Worm (Caenorhabditis elegans) whole organism, young adult: ENCODE results near the gene C44B11.6.

Experiments used
- B0019.2 ChIP-seq: fragments of 200-800 bp; sonication (Bioruptor generic); conservative IDR thresholded peaks from 2 replicates; pipeline ENCODE4 v1.3.6; 2022; ENCODE audit warnings: missing genetic modification reagents, missing genetic modification characterization, missing compliant biosample characterization
- B0261.1 ChIP-seq: sonication (generic microtip); optimal IDR thresholded peaks from 2 replicates; lab custom pipeline; 2016; ENCODE audit warnings: mild to moderate bottlenecking, missing genetic modification characterization, moderate library complexity, missing compliant biosample characterization
- D2030.7 ChIP-seq: fragments of 200-800 bp; sonication (Bioruptor generic); IDR thresholded peaks from 2 replicates; pipeline ENCODE4 v1.3.6; 2022; ENCODE audit warnings: missing genetic modification reagents, missing genetic modification characterization, missing compliant biosample characterization
- F23B12.7 ChIP-seq: sonication (generic microtip); optimal IDR thresholded peaks from 2 replicates; lab custom pipeline; 2017; ENCODE audit warnings: missing genetic modification characterization, mild to moderate bottlenecking, missing compliant biosample characterization, antibody characterized with exemption, moderate library complexity; ENCODE audit not compliant: insufficient read depth
- F33H1.4 ChIP-seq: fragments of 200-800 bp; sonication (Bioruptor generic); IDR thresholded peaks from 2 replicates; pipeline ENCODE4 v1.3.6; 2022; ENCODE audit warnings: missing genetic modification reagents, missing genetic modification characterization, missing compliant biosample characterization
- F57C9.4 ChIP-seq: sonication (generic microtip); optimal IDR thresholded peaks from 2 replicates; lab custom pipeline; 2017; ENCODE audit warnings: mild to moderate bottlenecking, missing genetic modification characterization, missing compliant biosample characterization
- Y53F4B.3 ChIP-seq: fragments of 200-800 bp; sonication (Bioruptor generic); IDR thresholded peaks from 2 replicates; pipeline ENCODE4 v1.3.6; 2022; ENCODE audit warnings: missing genetic modification reagents, missing genetic modification characterization, missing compliant biosample characterization
- Y56A3A.18 ChIP-seq: fragments of 200-800 bp; sonication (Bioruptor generic); IDR thresholded peaks from 2 replicates; pipeline ENCODE4 v1.3.6; 2022; ENCODE audit warnings: missing genetic modification reagents, missing genetic modification characterization, missing compliant biosample characterization
- Y67H2A.10 ChIP-seq: fragments of 200-800 bp; sonication (Bioruptor generic); conservative IDR thresholded peaks from 2 replicates; pipeline ENCODE4 v1.3.6; 2022; ENCODE audit warnings: missing genetic modification reagents, missing genetic modification characterization, missing compliant biosample characterization
- Y79H2A.3 ChIP-seq: fragments of 200-800 bp; sonication (Bioruptor generic); conservative IDR thresholded peaks from 2 replicates; pipeline ENCODE4 v1.3.6; 2022; ENCODE audit warnings: missing genetic modification reagents, missing genetic modification characterization, missing compliant biosample characterization
- ZK185.1 ChIP-seq: sonication (generic microtip); optimal IDR thresholded peaks from 2 replicates; lab custom pipeline; 2016; ENCODE audit warnings: mild to moderate bottlenecking, missing genetic modification characterization, missing compliant biosample characterization; ENCODE audit not compliant: poor library complexity, severe bottlenecking
- ama-1 ChIP-seq, 3 experiments: fragments of 150-350 bp in 1 of 3; sonication (generic microtip) in 2 of 3; optimal IDR thresholded peaks; 2 replicates each; lab custom pipeline; 2014 to 2018; ENCODE audit warnings: missing biosample characterization in 2 of 3, missing genetic modification characterization in 2 of 3, missing genetic modification reagents in 2 of 3
- atf-7 ChIP-seq: sonication (generic microtip); optimal IDR thresholded peaks from 2 replicates; lab custom pipeline; 2017; ENCODE audit warnings: mild to moderate bottlenecking, missing genetic modification characterization, missing compliant biosample characterization
- ceh-58 ChIP-seq: fragments of 200-800 bp; sonication (Bioruptor generic); IDR thresholded peaks from 2 replicates; pipeline ENCODE4 v1.3.6; 2022; ENCODE audit warnings: missing genetic modification characterization, missing compliant biosample characterization
- ceh-79 ChIP-seq: sonication (generic microtip); optimal IDR thresholded peaks from 2 replicates; lab custom pipeline; 2017; ENCODE audit warnings: mild to moderate bottlenecking, missing genetic modification characterization, missing compliant biosample characterization
- dpl-1 ChIP-seq: fragments of 150-350 bp; optimal IDR thresholded peaks from 2 replicates; lab custom pipeline; 2014; ENCODE audit warnings: missing biosample characterization, missing genetic modification reagents, missing genetic modification characterization
- efl-1 ChIP-seq: fragments of 150-350 bp; optimal IDR thresholded peaks from 2 replicates; lab custom pipeline; 2014; ENCODE audit warnings: missing biosample characterization, missing genetic modification reagents, missing genetic modification characterization
- egrh-3 ChIP-seq: fragments of 200-800 bp; sonication (Bioruptor generic); IDR thresholded peaks from 2 replicates; pipeline ENCODE4 v1.3.6; 2022; ENCODE audit warnings: missing genetic modification reagents, missing genetic modification characterization, missing compliant biosample characterization
- ekl-4 ChIP-seq: fragments of 200-800 bp; sonication (Bioruptor generic); IDR thresholded peaks from 2 replicates; pipeline ENCODE4 v1.3.6; 2022; ENCODE audit warnings: missing genetic modification reagents, missing genetic modification characterization, missing compliant biosample characterization
- him-1 ChIP-seq: sonication (generic microtip); optimal IDR thresholded peaks from 2 replicates; lab custom pipeline; 2016; ENCODE audit warnings: missing genotype, missing genetic modification reagents, missing genetic modification characterization, missing compliant biosample characterization
- hlh-12 ChIP-seq: sonication (generic microtip); optimal IDR thresholded peaks from 2 replicates; lab custom pipeline; 2016; ENCODE audit warnings: missing genetic modification characterization, missing compliant biosample characterization
- hmg-1.2 ChIP-seq: fragments of 200-800 bp; sonication (Bioruptor generic); IDR thresholded peaks from 2 replicates; pipeline ENCODE4 v1.3.6; 2022; ENCODE audit warnings: missing genetic modification reagents, missing genetic modification characterization, missing compliant biosample characterization
- hrde-1 ChIP-seq: sonication (generic microtip); optimal IDR thresholded peaks from 2 replicates; lab custom pipeline; 2016; ENCODE audit warnings: missing genetic modification characterization, mild to moderate bottlenecking, missing compliant biosample characterization, moderate library complexity, missing genotype, missing genetic modification reagents, borderline replicate concordance
- hsf-1 ChIP-seq: fragments of 200-800 bp; sonication (Bioruptor generic); IDR thresholded peaks from 2 replicates; pipeline ENCODE4 v1.3.6; 2022; ENCODE audit warnings: missing genetic modification reagents, missing genetic modification characterization, missing compliant biosample characterization
- let-526 ChIP-seq: fragments of 200-800 bp; sonication (Bioruptor generic); IDR thresholded peaks from 2 replicates; pipeline ENCODE4 v1.3.6; 2022; ENCODE audit warnings: missing genetic modification reagents, missing genetic modification characterization, missing compliant biosample characterization
- lin-35 ChIP-seq, 3 experiments: fragments of 150-350 bp in 2 of 3; sonication (generic microtip) in 1 of 3; optimal IDR thresholded peaks; 2 replicates each; lab custom pipeline; 2014 to 2018; ENCODE audit warnings: missing biosample characterization in 3 of 3, missing genetic modification characterization in 3 of 3, missing genetic modification reagents in 3 of 3
- lin-54 ChIP-seq: fragments of 200-800 bp; sonication (Bioruptor generic); optimal IDR thresholded peaks from 2 replicates; lab custom pipeline; 2018; ENCODE audit warnings: mild to moderate bottlenecking, missing genetic modification characterization, missing compliant biosample characterization
- lir-1 ChIP-seq: fragments of 200-800 bp; sonication (Bioruptor generic); conservative IDR thresholded peaks from 2 replicates; pipeline ENCODE4 v1.3.6; 2022; ENCODE audit warnings: missing genetic modification reagents, missing genetic modification characterization, missing compliant biosample characterization
- madf-6 ChIP-seq: fragments of 200-800 bp; sonication (Bioruptor generic); IDR thresholded peaks from 2 replicates; pipeline ENCODE4 v1.3.6; 2022; ENCODE audit warnings: missing genetic modification reagents, missing genetic modification characterization, missing compliant biosample characterization
- mcd-1 ChIP-seq: fragments of 200-800 bp; sonication (Bioruptor generic); IDR thresholded peaks from 2 replicates; pipeline ENCODE4 v1.3.6; 2022; ENCODE audit warnings: missing genetic modification reagents, missing genetic modification characterization, missing compliant biosample characterization
- mes-4 ChIP-seq: sonication (generic microtip); optimal IDR thresholded peaks from 2 replicates; lab custom pipeline; 2016; ENCODE audit warnings: missing genotype, missing genetic modification characterization, missing compliant biosample characterization
- mxl-1 ChIP-seq: sonication (generic microtip); optimal IDR thresholded peaks from 2 replicates; lab custom pipeline; 2016; ENCODE audit warnings: missing genetic modification characterization, missing compliant biosample characterization
- nfyb-1 ChIP-seq: fragments of 200-800 bp; sonication (Bioruptor generic); IDR thresholded peaks from 2 replicates; pipeline ENCODE4 v1.3.6; 2022; ENCODE audit warnings: missing genetic modification reagents, missing genetic modification characterization, missing compliant biosample characterization
- nhr-27 ChIP-seq: fragments of 200-800 bp; sonication (Bioruptor generic); optimal IDR thresholded peaks from 2 replicates; lab custom pipeline; 2018; ENCODE audit warnings: mild to moderate bottlenecking, missing genetic modification characterization, moderate library complexity, missing compliant biosample characterization
- nhr-80 ChIP-seq: sonication (generic microtip); optimal IDR thresholded peaks from 2 replicates; lab custom pipeline; 2016; ENCODE audit warnings: missing genetic modification characterization, missing compliant biosample characterization
- rec-8 ChIP-seq, 2 experiments: sonication (generic microtip); optimal IDR thresholded peaks; 2 replicates each; lab custom pipeline; 2016; ENCODE audit warnings: mild to moderate bottlenecking in 2 of 2, missing genetic modification characterization in 2 of 2, missing genetic modification reagents in 2 of 2, missing genotype in 2 of 2, missing biosample characterization in 1 of 2, missing compliant biosample characterization in 1 of 2, moderate library complexity in 1 of 2
- tbp1 ChIP-seq: fragments of 200-800 bp; sonication (Bioruptor generic); optimal IDR thresholded peaks from 2 replicates; lab custom pipeline; 2018; ENCODE audit warnings: mild to moderate bottlenecking, missing genetic modification characterization, missing compliant biosample characterization
- xnd-1 ChIP-seq: sonication (generic microtip); optimal IDR thresholded peaks from 2 replicates; lab custom pipeline; 2016; ENCODE audit warnings: missing genotype, missing genetic modification reagents, missing genetic modification characterization, missing compliant biosample characterization
- zfh-2 ChIP-seq: fragments of 200-800 bp; sonication (Bioruptor generic); conservative IDR thresholded peaks from 2 replicates; pipeline ENCODE4 v1.3.6; 2022; ENCODE audit warnings: missing genetic modification reagents, missing genetic modification characterization, missing compliant biosample characterization
- ztf-18 ChIP-seq: sonication (generic microtip); optimal IDR thresholded peaks from 2 replicates; lab custom pipeline; 2016; ENCODE audit warnings: missing genotype, mild to moderate bottlenecking, missing genetic modification characterization, missing compliant biosample characterization
- ztf-22 ChIP-seq: fragments of 200-800 bp; sonication (Bioruptor generic); optimal IDR thresholded peaks from 2 replicates; lab custom pipeline; 2018; ENCODE audit warnings: mild to moderate bottlenecking, missing genetic modification characterization, moderate library complexity, missing compliant biosample characterization
- ztf-25 ChIP-seq: fragments of 200-800 bp; sonication (Bioruptor generic); IDR thresholded peaks from 2 replicates; pipeline ENCODE4 v1.3.6; 2022; ENCODE audit warnings: missing genetic modification reagents, missing genetic modification characterization, missing compliant biosample characterization
- ztf-26 ChIP-seq: sonication (generic microtip); optimal IDR thresholded peaks from 2 replicates; lab custom pipeline; 2017; ENCODE audit warnings: missing genetic modification characterization, missing compliant biosample characterization
- ztf-28 ChIP-seq: fragments of 200-800 bp; sonication (Bioruptor generic); IDR thresholded peaks from 2 replicates; pipeline ENCODE4 v1.3.6; 2022; ENCODE audit warnings: missing genetic modification reagents, missing genetic modification characterization, missing compliant biosample characterization
- ztf-3 ChIP-seq: fragments of 200-800 bp; sonication (Bioruptor generic); optimal IDR thresholded peaks from 2 replicates; lab custom pipeline; 2018; ENCODE audit warnings: mild to moderate bottlenecking, missing genetic modification characterization, missing compliant biosample characterization

The C44B11.6 gene

ce11 chrIII:3169279-3169678 lies 16.3 kb downstream of the C44B11.6 start:
- TF ChIP-seq ceh-79 (no peak), Y67H2A.10 (GFP tag; lab: Robert Waterston, UW) (no peak), ceh-58 (GFP tag; lab: Robert Waterston, UW) (0 out of 2 replicates have a peak, but pooled peaks have one; percentile 21), zfh-2 (GFP tag; lab: Robert Waterston, UW) (peak; percentile 72), egrh-3 (GFP tag; lab: Robert Waterston, UW) (peak; percentile 24; the same call in 1 of the 2 replicates), lir-1 (GFP tag; lab: Robert Waterston, UW) (no peak), mcd-1 (GFP tag; lab: Robert Waterston, UW) (no peak), Y53F4B.3 (no peak)

- no peak for TF ChIP-seq ceh-79
- TF ChIP-seq rec-8 (tag; optimal IDR thresholded peaks at IDR 0.05; lab: Kevin White, UChicago): no peak
- no peak for TF ChIP-seq B0019.2 (GFP tag; lab: Robert Waterston, UW)
- TF ChIP-seq him-1: no peak
- TF ChIP-seq ZK185.1 (tag; lab: Kevin White, UChicago): no peak
- no peak for TF ChIP-seq ztf-25 (GFP tag; lab: Robert Waterston, UW)
- TF ChIP-seq hmg-1.2 (GFP tag; lab: Robert Waterston, UW): no peak
- TF ChIP-seq hlh-12: no peak
- TF ChIP-seq nfyb-1 (GFP tag; lab: Robert Waterston, UW): no peak
- no peak for TF ChIP-seq ztf-22
- TF ChIP-seq atf-7 (tag; lab: Kevin White, UChicago): no peak
- no peak for TF ChIP-seq ztf-3 (GFP tag; lab: Kevin White, UChicago)
- TF ChIP-seq ztf-28 (GFP tag; lab: Robert Waterston, UW): no peak
- TF ChIP-seq mes-4 (tag; lab: Kevin White, UChicago): no peak
Observed at ce11 chrIII:3170538-3170937, 17.6 kb downstream of the C44B11.6 start.

ce11 chrIII:3171382-3171781 lies 18.4 kb downstream of the C44B11.6 start, which contains the start of gene R148.4:
Gene R148.4, plus strand, starts transcription at chrIII:3171592.
- TF ChIP-seq F33H1.4 (GFP tag; lab: Robert Waterston, UW) (peak; percentile 97), F57C9.4 (tag; lab: Kevin White, UChicago) (no peak), xnd-1 (tag; lab: Kevin White, UChicago) (peak; percentile 96), ztf-18 (tag; lab: Kevin White, UChicago) (peak; percentile 52), lir-1 (GFP tag; lab: Robert Waterston, UW) (no peak; the same call in 1 of the 2 replicates), dpl-1 (GFP tag; lab: Kevin White, UChicago) (peak; percentile 51), mxl-1 (no peak), ztf-25 (GFP tag; lab: Robert Waterston, UW) (no peak), efl-1 (GFP tag; lab: Kevin White, UChicago) (peak; percentile 72), nhr-27 (tag; lab: Kevin White, UChicago) (no peak), D2030.7 (peak; percentile 87), Y79H2A.3 (no peak), Y56A3A.18 (GFP tag; lab: Robert Waterston, UW) (no peak), him-1 (peak; percentile 39), ama-1 (optimal IDR thresholded peaks at IDR 0.05; lab: Kevin White, UChicago) (no peak), ama-1 (GFP tag; optimal IDR thresholded peaks at IDR 0.05; lab: Kevin White, UChicago) (no peak), ztf-22 (no peak), lin-54 (GFP tag; lab: Kevin White, UChicago) (peak; percentile 67), tbp1 (peak; percentile 54), B0261.1 (no peak), ekl-4 (GFP tag; lab: Robert Waterston, UW) (0 out of 2 replicates have a peak, but pooled peaks have one; percentile 32), hsf-1 (GFP tag; lab: Robert Waterston, UW) (0 out of 2 replicates have a peak, but pooled peaks have one; percentile 46), let-526 (GFP tag; lab: Robert Waterston, UW) (no peak), nhr-80 (no peak), madf-6 (GFP tag; lab: Robert Waterston, UW) (peak; percentile 95), ztf-26 (tag; lab: Kevin White, UChicago) (no peak), F23B12.7 (no peak), hrde-1 (tag; lab: Kevin White, UChicago) (no peak), lin-35 (GFP tag; optimal IDR thresholded peaks at IDR 0.05; lab: Kevin White, UChicago) (no peak)
